Fruit fly (Drosophila melanogaster) whole organism, prepupa: ENCODE measurements around the gene Blimp-1.
A peak's percentile ranks its signal among the peaks of the same experiment; 100 is the strongest.

Experiments
- CG10631 ChIP-seq: fragments of 200-800 bp; sonication (Bioruptor generic); optimal IDR thresholded peaks from 2 replicates; lab custom pipeline; 2016; ENCODE audit warnings: missing biosample characterization, missing genetic modification characterization
- CG10669 ChIP-seq: fragments of 200-800 bp; sonication (Bioruptor generic); optimal IDR thresholded peaks from 3 replicates; lab custom pipeline; 2018; ENCODE audit warnings: missing biosample characterization, mild to moderate bottlenecking, missing genetic modification characterization, moderate library complexity
- CG11762 ChIP-seq: fragments of 200-800 bp; sonication (Bioruptor generic); optimal IDR thresholded peaks from 3 replicates; lab custom pipeline; 2016; ENCODE audit warnings: missing biosample characterization, missing genetic modification characterization; ENCODE audit not compliant: insufficient read depth
- CG11902 ChIP-seq: fragments of 200-800 bp; sonication (Bioruptor generic); optimal IDR thresholded peaks from 3 replicates; lab custom pipeline; 2016; ENCODE audit warnings: missing biosample characterization, missing genetic modification characterization
- CG1621 ChIP-seq: fragments of 200-800 bp; sonication (Bioruptor generic); optimal IDR thresholded peaks from 3 replicates; lab custom pipeline; 2018; ENCODE audit warnings: missing biosample characterization, mild to moderate bottlenecking, missing genetic modification characterization
- CG16779 ChIP-seq: fragments of 200-800 bp; sonication (Bioruptor generic); optimal IDR thresholded peaks from 3 replicates; lab custom pipeline; 2017; ENCODE audit warnings: missing biosample characterization, mild to moderate bottlenecking, missing genetic modification characterization
- CG3032 ChIP-seq: fragments of 200-800 bp; optimal IDR thresholded peaks from 2 replicates; lab custom pipeline; 2019; ENCODE audit warnings: missing biosample characterization, mild to moderate bottlenecking, missing genetic modification characterization, moderate library complexity
- CG31627 ChIP-seq: fragments of 200-800 bp; sonication (Bioruptor generic); optimal IDR thresholded peaks from 3 replicates; lab custom pipeline; 2016; ENCODE audit warnings: missing biosample characterization, missing genetic modification characterization
- CG34406 ChIP-seq: fragments of 200-800 bp; sonication (Bioruptor generic); optimal IDR thresholded peaks from 3 replicates; lab custom pipeline; 2016; ENCODE audit warnings: missing biosample characterization, missing genetic modification characterization
- CG3919 ChIP-seq: fragments of 200-800 bp; sonication (Bioruptor generic); optimal IDR thresholded peaks from 3 replicates; lab custom pipeline; 2016; ENCODE audit warnings: missing biosample characterization, missing genetic modification characterization
- CG4318 ChIP-seq: fragments of 200-800 bp; sonication (Bioruptor generic); optimal IDR thresholded peaks from 3 replicates; lab custom pipeline; 2017; ENCODE audit warnings: missing biosample characterization, mild to moderate bottlenecking, missing genetic modification characterization
- CG6163 ChIP-seq: fragments of 200-800 bp; sonication (Bioruptor generic); IDR thresholded peaks from 3 replicates; pipeline ENCODE4 v1.3.6; 2022; ENCODE audit warnings: missing biosample characterization, missing genetic modification characterization
- CG6276 ChIP-seq: fragments of 200-800 bp; sonication (Bioruptor generic); optimal IDR thresholded peaks from 2 replicates; lab custom pipeline; 2017; ENCODE audit warnings: missing biosample characterization, mild to moderate bottlenecking, missing genetic modification characterization
- CG6792 ChIP-seq: fragments of 200-800 bp; sonication (Bioruptor generic); optimal IDR thresholded peaks from 3 replicates; lab custom pipeline; 2016; ENCODE audit warnings: missing biosample characterization, missing genetic modification characterization
- CG6808 ChIP-seq: fragments of 200-800 bp; sonication (Bioruptor generic); optimal IDR thresholded peaks from 3 replicates; lab custom pipeline; 2017; ENCODE audit warnings: missing biosample characterization, missing genetic modification characterization, mild to moderate bottlenecking, moderate library complexity, missing genetic modification reagents
- CG6854 ChIP-seq: fragments of 200-800 bp; sonication (Bioruptor generic); optimal IDR thresholded peaks from 2 replicates; lab custom pipeline; 2017; ENCODE audit warnings: missing biosample characterization, mild to moderate bottlenecking, missing genetic modification characterization
- CG7368 ChIP-seq: fragments of 200-800 bp; sonication (Bioruptor generic); optimal IDR thresholded peaks from 3 replicates; lab custom pipeline; 2016; ENCODE audit warnings: missing biosample characterization, missing genetic modification characterization
- CG8119 ChIP-seq: fragments of 200-800 bp; sonication (Bioruptor generic); IDR thresholded peaks from 3 replicates; pipeline ENCODE4 v1.3.6; 2022; ENCODE audit warnings: missing biosample characterization, missing genetic modification characterization
- CG8319 ChIP-seq: fragments of 200-800 bp; sonication (Bioruptor generic); optimal IDR thresholded peaks from 3 replicates; lab custom pipeline; 2016; ENCODE audit warnings: missing biosample characterization, missing genetic modification characterization
- CG9139 ChIP-seq: fragments of 200-800 bp; sonication (Bioruptor generic); optimal IDR thresholded peaks from 3 replicates; lab custom pipeline; 2017; ENCODE audit warnings: missing biosample characterization, mild to moderate bottlenecking, missing genetic modification characterization
- Eip93F ChIP-seq: fragments of 200-800 bp; sonication (Bioruptor generic); optimal IDR thresholded peaks from 2 replicates; lab custom pipeline; 2016; ENCODE audit warnings: missing biosample characterization, mild to moderate bottlenecking, missing genetic modification characterization
- Ets21C ChIP-seq: fragments of 200-800 bp; sonication (Bioruptor generic); optimal IDR thresholded peaks from 3 replicates; lab custom pipeline; 2016; ENCODE audit warnings: missing biosample characterization, missing genetic modification characterization
- Gug ChIP-seq: fragments of 200-800 bp; sonication (Bioruptor generic); IDR thresholded peaks from 2 replicates; pipeline ENCODE4 v1.3.6; 2022; ENCODE audit warnings: missing biosample characterization, missing genetic modification characterization
- Hr38 ChIP-seq: sonication (Bioruptor generic); optimal IDR thresholded peaks from 2 replicates; lab custom pipeline; 2016; ENCODE audit warnings: missing biosample characterization, missing genetic modification characterization
- Hr4 ChIP-seq: fragments of 200-800 bp; sonication (Bioruptor generic); optimal IDR thresholded peaks from 3 replicates; lab custom pipeline; 2016; ENCODE audit warnings: missing biosample characterization, missing genetic modification characterization
- Lpt ChIP-seq: fragments of 200-800 bp; sonication (Bioruptor generic); optimal IDR thresholded peaks from 3 replicates; lab custom pipeline; 2016; ENCODE audit warnings: missing biosample characterization, missing genetic modification characterization
- OdsH ChIP-seq: fragments of 200-800 bp; sonication (Bioruptor generic); optimal IDR thresholded peaks from 3 replicates; lab custom pipeline; 2016; ENCODE audit warnings: missing biosample characterization, missing genetic modification characterization
- Smox ChIP-seq: fragments of 200-800 bp; sonication (Bioruptor generic); optimal IDR thresholded peaks from 3 replicates; lab custom pipeline; 2016; ENCODE audit warnings: missing biosample characterization, missing genetic modification characterization
- Sox102F ChIP-seq: fragments of 200-800 bp; sonication (Bioruptor generic); optimal IDR thresholded peaks from 2 replicates; lab custom pipeline; 2016; ENCODE audit warnings: missing biosample characterization, mild to moderate bottlenecking, missing genetic modification characterization
- Sox14 ChIP-seq: fragments of 200-800 bp; sonication (Bioruptor generic); optimal IDR thresholded peaks from 3 replicates; lab custom pipeline; 2016; ENCODE audit warnings: missing biosample characterization, missing genetic modification characterization
- Sox15 ChIP-seq: fragments of 200-800 bp; sonication (Bioruptor generic); optimal IDR thresholded peaks from 3 replicates; lab custom pipeline; 2016; ENCODE audit warnings: missing biosample characterization, missing genetic modification characterization
- acj6 ChIP-seq: fragments of 200-800 bp; sonication (Bioruptor generic); optimal IDR thresholded peaks from 3 replicates; lab custom pipeline; 2016; ENCODE audit warnings: missing biosample characterization, missing genetic modification characterization
- cyc ChIP-seq: fragments of 200-800 bp; sonication (Bioruptor generic); optimal IDR thresholded peaks from 3 replicates; lab custom pipeline; 2016; ENCODE audit warnings: missing biosample characterization, missing genetic modification characterization
- dac ChIP-seq: fragments of 200-800 bp; sonication (Bioruptor generic); optimal IDR thresholded peaks from 2 replicates; lab custom pipeline; 2017; ENCODE audit warnings: missing biosample characterization, mild to moderate bottlenecking, missing genetic modification characterization
- eg ChIP-seq: fragments of 200-800 bp; sonication (Bioruptor generic); IDR thresholded peaks from 3 replicates; pipeline ENCODE4 v1.3.6; 2022; ENCODE audit warnings: missing biosample characterization, missing genetic modification characterization
- esn ChIP-seq: fragments of 200-800 bp; sonication (Bioruptor generic); optimal IDR thresholded peaks from 2 replicates; lab custom pipeline; 2016; ENCODE audit warnings: missing biosample characterization, mild to moderate bottlenecking, missing genetic modification characterization, moderate library complexity
- fd59A ChIP-seq: fragments of 200-800 bp; sonication (Bioruptor generic); optimal IDR thresholded peaks from 2 replicates; lab custom pipeline; 2017; ENCODE audit warnings: missing biosample characterization, mild to moderate bottlenecking, missing genetic modification characterization, missing genetic modification reagents
- fd85E ChIP-seq: fragments of 200-800 bp; sonication (Bioruptor generic); optimal IDR thresholded peaks from 3 replicates; lab custom pipeline; 2016; ENCODE audit warnings: missing biosample characterization, missing genetic modification characterization
- fkh ChIP-seq: fragments of 200-800 bp; sonication (Bioruptor generic); optimal IDR thresholded peaks from 3 replicates; lab custom pipeline; 2017; ENCODE audit warnings: missing biosample characterization, mild to moderate bottlenecking, missing genetic modification characterization, moderate library complexity
- lz ChIP-seq: fragments of 200-800 bp; sonication (Bioruptor generic); optimal IDR thresholded peaks from 3 replicates; lab custom pipeline; 2016; ENCODE audit warnings: missing biosample characterization, missing genetic modification characterization
- net ChIP-seq: fragments of 200-800 bp; sonication (Bioruptor generic); optimal IDR thresholded peaks from 3 replicates; lab custom pipeline; 2016; ENCODE audit warnings: missing biosample characterization, missing genetic modification characterization
- pdm3 ChIP-seq: fragments of 200-800 bp; sonication (Bioruptor generic); optimal IDR thresholded peaks from 3 replicates; lab custom pipeline; 2016; ENCODE audit warnings: missing biosample characterization, missing genetic modification characterization
- salr ChIP-seq, 2 experiments: fragments of 200-800 bp; sonication (Bioruptor generic); optimal IDR thresholded peaks; 3 replicates each; lab custom pipeline; 2016 to 2018; ENCODE audit warnings: missing biosample characterization in 2 of 2, missing genetic modification characterization in 2 of 2, mild to moderate bottlenecking in 1 of 2
- spab ChIP-seq: fragments of 200-800 bp; sonication (Bioruptor generic); optimal IDR thresholded peaks from 2 replicates; lab custom pipeline; 2017; ENCODE audit warnings: missing biosample characterization, mild to moderate bottlenecking, missing genetic modification characterization, missing genetic modification reagents
- ss ChIP-seq, 2 experiments: fragments of 200-800 bp; sonication (Bioruptor generic); optimal IDR thresholded peaks; 2 replicates in 1 of 2; 3 replicates in 1 of 2; lab custom pipeline; 2017 to 2018; ENCODE audit warnings: mild to moderate bottlenecking in 2 of 2, missing biosample characterization in 2 of 2, missing genetic modification characterization in 2 of 2, moderate library complexity in 1 of 2
- topi ChIP-seq: fragments of 200-800 bp; sonication (Bioruptor generic); optimal IDR thresholded peaks from 3 replicates; lab custom pipeline; 2016; ENCODE audit warnings: missing biosample characterization, missing genetic modification characterization

Blimp-1 gene

DNA sequence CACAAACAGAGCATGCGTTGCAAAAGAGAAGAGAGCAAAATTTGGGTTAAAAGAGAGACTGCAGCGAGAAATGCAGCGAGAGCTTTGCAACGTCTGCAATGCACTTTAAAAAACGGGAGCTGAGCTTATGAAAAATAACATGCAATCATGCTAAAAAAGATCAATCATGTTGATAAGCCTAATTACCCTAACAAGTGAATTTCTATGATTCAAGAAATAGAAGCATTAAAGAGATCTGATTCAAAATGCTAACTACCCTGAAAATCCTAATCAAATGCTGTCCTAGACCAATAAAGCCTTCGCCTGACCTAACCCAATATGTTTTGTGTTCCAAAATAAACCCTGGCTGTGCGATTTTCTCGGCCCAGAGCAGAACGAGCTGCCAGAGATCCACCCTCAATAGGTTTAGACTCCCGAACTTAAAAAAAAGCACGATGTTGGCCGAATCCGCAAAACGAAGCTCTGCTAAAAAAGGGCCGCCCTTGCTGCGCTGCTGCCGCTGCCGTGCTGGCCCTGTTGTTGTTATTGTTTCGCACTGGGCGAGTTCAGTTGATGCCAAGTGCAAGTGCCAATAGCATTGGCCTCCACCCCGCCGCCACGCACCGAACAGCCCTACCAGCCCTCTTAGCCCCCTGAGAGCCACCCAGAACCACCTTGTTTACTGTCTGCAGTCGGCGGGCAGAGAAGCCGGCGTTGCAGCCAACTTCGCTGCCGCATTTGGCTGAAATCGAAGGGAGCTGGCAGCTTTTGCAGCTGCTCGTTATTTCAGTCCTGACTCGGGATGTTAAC, 4.6 kb downstream of the Blimp-1 start (continued):
- TF ChIP-seq CG6792 (GFP tag; lab: Kevin White, UChicago) (peak; percentile 36), CG16779 (no peak), pdm3 (GFP tag; lab: Kevin White, UChicago) (peak; percentile 31), acj6 (GFP tag; lab: Kevin White, UChicago) (peak; percentile 36), CG10669 (GFP tag; lab: Kevin White, UChicago) (peak; percentile 34), CG7368 (GFP tag; lab: Kevin White, UChicago) (no peak), CG8319 (GFP tag; lab: Kevin White, UChicago) (no peak), spab (GFP tag; lab: Kevin White, UChicago) (peak; percentile 31), CG6163 (peak; percentile 44; the same call in 2 of the 3 replicates), salr (GFP tag; optimal IDR thresholded peaks at IDR 0.05; lab: Kevin White, UChicago) (peak in 1 of 2 experiments; percentile 13), cyc (GFP tag; lab: Kevin White, UChicago) (no peak), Sox14 (peak; percentile 50), Smox (GFP tag; lab: Kevin White, UChicago) (peak; percentile 13), eg (peak; percentile 34; the same call in 1 of the 3 replicates), CG9139 (no peak), dac (GFP tag; lab: Kevin White, UChicago) (peak; percentile 21), Lpt (GFP tag; lab: Kevin White, UChicago) (no peak), net (peak; percentile 41), CG3032 (peak; percentile 39), CG6808 (GFP tag; lab: Kevin White, UChicago) (peak; percentile 33), CG8119 (GFP tag; lab: Robert Waterston, UW) (peak; percentile 52; the same call in 2 of the 3 replicates), Sox102F (GFP tag; lab: Kevin White, UChicago) (no peak), CG1621 (tag; lab: Kevin White, UChicago) (no peak), CG34406 (GFP tag; lab: Kevin White, UChicago) (peak; percentile 29), esn (GFP tag; lab: Kevin White, UChicago) (peak; percentile 18), CG3919 (GFP tag; lab: Kevin White, UChicago) (peak; percentile 55), fd59A (peak; percentile 12), Gug (GFP tag; lab: Robert Waterston, UW) (no peak)

- TF ChIP-seq Gug (GFP tag; lab: Robert Waterston, UW), result no peak
- peak; percentile 44 for TF ChIP-seq CG10631 (GFP tag; lab: Kevin White, UChicago)
- no peak for TF ChIP-seq CG6276 (GFP tag; lab: Kevin White, UChicago)
- peak; percentile 29 for TF ChIP-seq fd59A
- no peak for TF ChIP-seq CG11762
- TF ChIP-seq CG8319 (GFP tag; lab: Kevin White, UChicago), result peak; percentile 22
- no peak for TF ChIP-seq Hr38 (GFP tag; lab: Kevin White, UChicago)
- no peak for TF ChIP-seq fd85E
- TF ChIP-seq CG3919 (GFP tag; lab: Kevin White, UChicago), result peak; percentile 51
- TF ChIP-seq CG6808 (GFP tag; lab: Kevin White, UChicago), result peak; percentile 65
- TF ChIP-seq net, result no peak
- no peak for TF ChIP-seq eg
- peak; percentile 8 for TF ChIP-seq Ets21C (GFP tag; lab: Kevin White, UChicago)
- peak; percentile 59 for TF ChIP-seq Hr4 (GFP tag; lab: Kevin White, UChicago)
- TF ChIP-seq CG8119 (GFP tag; lab: Robert Waterston, UW), result 0 out of 3 replicates have a peak, but pooled peaks have one; percentile 31
- TF ChIP-seq topi (GFP tag; lab: Kevin White, UChicago), result peak; percentile 61
- TF ChIP-seq Sox102F (GFP tag; lab: Kevin White, UChicago), result peak; percentile 66
- TF ChIP-seq Lpt (GFP tag; lab: Kevin White, UChicago), result peak; percentile 14
- 0 out of 3 replicates have a peak, but pooled peaks have one; percentile 42 for TF ChIP-seq CG6163
- no peak for TF ChIP-seq dac (GFP tag; lab: Kevin White, UChicago)
- peak; percentile 20 for TF ChIP-seq Sox15 (GFP tag; lab: Kevin White, UChicago)
- TF ChIP-seq CG11902 (GFP tag; lab: Kevin White, UChicago), result no peak
- no peak for TF ChIP-seq Eip93F (GFP tag; lab: Kevin White, UChicago)
- peak; percentile 46 for TF ChIP-seq Smox (GFP tag; lab: Kevin White, UChicago)
- TF ChIP-seq acj6 (GFP tag; lab: Kevin White, UChicago), result peak; percentile 56
- no peak for TF ChIP-seq CG7368 (GFP tag; lab: Kevin White, UChicago)
- peak; percentile 17 for TF ChIP-seq CG4318 (GFP tag; lab: Kevin White, UChicago)
- TF ChIP-seq lz (GFP tag; lab: Kevin White, UChicago), result peak; percentile 71
- peak; percentile 19 to 65 for TF ChIP-seq ss (GFP tag; optimal IDR thresholded peaks at IDR 0.05; lab: Kevin White, UChicago)
- TF ChIP-seq fkh (GFP tag; lab: Kevin White, UChicago), result no peak
- peak; percentile 50 for TF ChIP-seq CG6792 (GFP tag; lab: Kevin White, UChicago)
- TF ChIP-seq CG6854 (GFP tag; lab: Kevin White, UChicago), result no peak
- TF ChIP-seq OdsH (GFP tag; lab: Kevin White, UChicago), result peak; percentile 38
- TF ChIP-seq CG31627 (GFP tag; lab: Kevin White, UChicago), result peak; percentile 60
Measured at dm6 chr3L:5637477-5637876, 6.7 kb downstream of the Blimp-1 start.
